Worm (Caenorhabditis elegans): ENCODE results near the gene flp-19.

flp-19 gene

DNA sequence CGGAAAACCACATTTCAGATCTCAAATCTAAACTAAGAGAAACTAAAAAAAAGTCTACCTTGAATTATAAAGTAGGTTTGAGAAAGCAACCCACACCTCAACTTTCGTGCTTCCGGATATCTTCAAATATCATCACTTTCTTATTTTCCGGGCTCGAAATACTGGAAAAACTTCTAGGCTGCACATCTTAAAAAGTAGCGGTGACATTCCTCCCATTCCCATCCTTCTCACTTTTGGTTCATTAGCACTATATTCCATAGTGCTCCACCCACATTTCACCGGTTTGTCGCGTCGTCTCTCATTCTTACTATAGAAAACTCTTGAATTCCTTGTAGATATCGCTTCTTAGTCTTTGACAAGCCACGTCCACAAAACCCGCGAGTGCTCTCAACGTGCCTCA is at the start of gene flp-19:
Gene flp-19, plus strand, starts transcription at position 301 of the 400 bp plus-strand sequence.
- TF ChIP-seq W03F9.2 (tag; optimal IDR thresholded peaks at IDR 0.05) (no peak), dao-5 (tag; optimal IDR thresholded peaks at IDR 0.05) (no peak), him-1 (tag; optimal IDR thresholded peaks at IDR 0.05) (no peak)

- TF ChIP-seq dao-5 (tag; optimal IDR thresholded peaks at IDR 0.05) (peak; percentile 6), W03F9.2 (tag; optimal IDR thresholded peaks at IDR 0.05) (no peak), him-1 (tag; optimal IDR thresholded peaks at IDR 0.05) (peak; percentile 87)
Measured at ce11 chrX:10555189-10555964, 49.1 kb upstream of the flp-19 start, which contains the start of gene syd-2. syd-2 (minus strand) TSS chrX:10555239.

- TF ChIP-seq W03F9.2 (tag; optimal IDR thresholded peaks at IDR 0.05) (no peak), dao-5 (tag; optimal IDR thresholded peaks at IDR 0.05) (no peak), him-1 (tag; optimal IDR thresholded peaks at IDR 0.05) (no peak)
Measured at ce11 chrX:10556764-10557163, 47.7 kb upstream of the flp-19 start.

- no peak for TF ChIP-seq him-1 (tag; optimal IDR thresholded peaks at IDR 0.05)
Measured at ce11 chrX:10559203-10559602, 45.3 kb upstream of the flp-19 start, which contains the start of gene F59F5.7. F59F5.7 (plus strand) TSS chrX:10559503.

- TF ChIP-seq W03F9.2 (tag; optimal IDR thresholded peaks at IDR 0.05) (no peak), him-1 (tag; optimal IDR thresholded peaks at IDR 0.05) (no peak), dao-5 (tag; optimal IDR thresholded peaks at IDR 0.05) (no peak)
Measured at ce11 chrX:10566775-10567174, 37.7 kb upstream of the flp-19 start.

- peak; percentile 82 for TF ChIP-seq W03F9.2 (tag; optimal IDR thresholded peaks at IDR 0.05)
- peak; percentile 7 for TF ChIP-seq dao-5 (tag; optimal IDR thresholded peaks at IDR 0.05)
- peak; percentile 94 for TF ChIP-seq him-1 (tag; optimal IDR thresholded peaks at IDR 0.05)
Measured at ce11 chrX:10568385-10569149, 35.9 kb upstream of the flp-19 start.

DNA sequence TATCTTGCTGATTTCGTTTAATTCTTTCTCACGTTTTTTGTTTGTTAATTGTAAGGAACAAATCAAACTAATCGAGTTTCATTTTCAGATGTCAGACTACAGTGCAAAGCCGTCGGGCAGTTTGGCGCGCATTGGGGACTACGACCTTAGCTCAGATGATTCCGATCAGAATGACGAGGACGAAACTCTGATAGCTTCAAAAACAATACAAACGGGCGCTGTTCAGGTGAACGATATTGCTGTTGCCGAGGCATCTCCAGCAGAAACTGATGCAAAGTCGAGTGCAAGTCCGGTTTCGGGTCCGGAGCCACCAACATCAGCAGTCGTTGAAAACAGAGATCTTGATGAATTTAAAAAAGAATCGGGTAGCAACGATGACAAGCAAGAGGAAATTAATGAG is 35.3 kb upstream of the flp-19 start, which contains the start of gene bet-2:
Gene bet-2, plus strand, starts transcription at position 89 of the 400 bp plus-strand sequence.
- TF ChIP-seq dao-5 (tag; optimal IDR thresholded peaks at IDR 0.05) (no peak), him-1 (tag; optimal IDR thresholded peaks at IDR 0.05) (no peak), W03F9.2 (tag; optimal IDR thresholded peaks at IDR 0.05) (no peak)

DNA sequence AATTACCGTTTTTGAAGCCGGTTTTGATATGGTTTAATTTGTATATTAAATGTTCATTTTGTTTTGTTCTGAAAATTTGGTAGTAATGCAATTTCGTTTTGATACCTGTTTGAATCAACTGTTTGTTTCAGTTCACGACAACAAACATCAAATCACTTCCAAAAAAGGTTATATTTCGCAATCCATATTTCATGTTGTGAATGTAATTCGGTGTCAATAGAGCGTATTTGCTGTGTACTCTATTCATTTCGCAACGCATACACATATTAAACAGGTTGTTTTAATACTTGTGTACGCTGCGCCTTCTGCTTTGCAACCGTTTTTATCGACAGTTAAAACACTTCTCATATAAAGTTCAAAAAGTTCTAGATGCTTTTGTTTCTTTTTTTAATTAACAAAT is 28.1 kb upstream of the flp-19 start:
- TF ChIP-seq W03F9.2 (tag; optimal IDR thresholded peaks at IDR 0.05), result no peak
- no peak for TF ChIP-seq dao-5 (tag; optimal IDR thresholded peaks at IDR 0.05)
- no peak for TF ChIP-seq him-1 (tag; optimal IDR thresholded peaks at IDR 0.05)

DNA sequence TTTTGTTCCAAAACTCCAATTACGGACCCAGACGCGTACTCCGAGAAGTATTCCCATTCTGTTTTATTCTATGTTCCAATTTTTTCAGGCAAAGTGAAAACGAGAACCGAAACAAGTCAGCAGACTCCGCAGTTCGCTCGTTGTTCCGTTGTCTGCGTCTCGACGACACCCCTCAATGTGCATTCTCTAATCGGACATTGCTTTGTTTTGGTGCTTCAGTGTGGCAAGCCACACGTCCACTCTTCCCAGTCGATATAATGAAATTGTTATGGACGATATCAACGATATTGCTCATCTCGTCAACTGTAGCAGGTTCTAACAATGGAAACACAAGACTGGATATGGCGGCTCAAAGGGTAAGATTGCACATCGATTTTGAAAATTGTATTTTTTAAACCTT is 27.6 kb upstream of the flp-19 start, which contains the start of gene nhx-5:
Gene nhx-5, plus strand, starts transcription at position 82 of the 400 bp plus-strand sequence.
- TF ChIP-seq W03F9.2 (tag; optimal IDR thresholded peaks at IDR 0.05) (no peak), dao-5 (tag; optimal IDR thresholded peaks at IDR 0.05) (no peak), him-1 (tag; optimal IDR thresholded peaks at IDR 0.05) (no peak)

ce11 chrX:10589465-10589864 is 15.0 kb upstream of the flp-19 start, which contains the start of gene F57C7.4:
F57C7.4 (minus strand) TSS chrX:10589565.
- TF ChIP-seq him-1 (tag; optimal IDR thresholded peaks at IDR 0.05) (no peak), W03F9.2 (tag; optimal IDR thresholded peaks at IDR 0.05) (no peak), dao-5 (tag; optimal IDR thresholded peaks at IDR 0.05) (no peak)

- TF ChIP-seq dao-5 (tag; optimal IDR thresholded peaks at IDR 0.05), result no peak
- no peak for TF ChIP-seq W03F9.2 (tag; optimal IDR thresholded peaks at IDR 0.05)
- TF ChIP-seq him-1 (tag; optimal IDR thresholded peaks at IDR 0.05), result no peak
Measured at ce11 chrX:10590772-10591171, 13.7 kb upstream of the flp-19 start.

ce11 chrX:10591208-10591782 is 13.2 kb upstream of the flp-19 start:
- TF ChIP-seq him-1 (tag; optimal IDR thresholded peaks at IDR 0.05) (no peak), dao-5 (tag; optimal IDR thresholded peaks at IDR 0.05) (no peak), W03F9.2 (tag; optimal IDR thresholded peaks at IDR 0.05) (no peak)

ce11 chrX:10593234-10593633 is 11.3 kb upstream of the flp-19 start, which contains the start of gene sdn-1:
sdn-1 (minus strand) TSS chrX:10593334.
- no peak for TF ChIP-seq dao-5 (tag; optimal IDR thresholded peaks at IDR 0.05)
- no peak for TF ChIP-seq him-1 (tag; optimal IDR thresholded peaks at IDR 0.05)
- no peak for TF ChIP-seq W03F9.2 (tag; optimal IDR thresholded peaks at IDR 0.05)

Data from whole organism, L4/young adult.